Worm (Caenorhabditis elegans) whole organism, midembryonic: ENCODE measurements around the gene ZK1320.7.

ENCODE experiments used
- T22C8.4 ChIP-seq: fragments of 200-800 bp; sonication (Bioruptor generic); IDR thresholded peaks from 2 replicates; pipeline ENCODE4 v1.3.6; 2022; ENCODE audit warnings: missing genetic modification characterization, missing compliant biosample characterization
- cog-1 ChIP-seq: sonication (generic microtip); optimal IDR thresholded peaks from 2 replicates; lab custom pipeline; 2016; ENCODE audit warnings: missing genetic modification characterization, missing compliant biosample characterization
- flt-1 ChIP-seq: fragments of 200-800 bp; sonication (Bioruptor generic); IDR thresholded peaks from 2 replicates; pipeline ENCODE4 v1.3.6; 2022; ENCODE audit warnings: missing genetic modification characterization, missing compliant biosample characterization
- med-1 ChIP-seq: sonication (generic microtip); optimal IDR thresholded peaks from 2 replicates; lab custom pipeline; 2017; ENCODE audit warnings: missing genetic modification characterization, mild to moderate bottlenecking, missing compliant biosample characterization, antibody characterized with exemption, missing genetic modification reagents; ENCODE audit not compliant: insufficient read depth
- tab-1 ChIP-seq: fragments of 200-800 bp; sonication (Bioruptor generic); IDR thresholded peaks from 2 replicates; pipeline ENCODE4 v1.3.6; 2022; ENCODE audit warnings: missing genetic modification characterization, missing compliant biosample characterization
- ztf-23 ChIP-seq: fragments of 200-800 bp; sonication (Bioruptor generic); IDR thresholded peaks from 2 replicates; pipeline ENCODE4 v1.3.6; 2022; ENCODE audit warnings: missing genetic modification reagents, missing genetic modification characterization, missing compliant biosample characterization
- ztf-29 ChIP-seq: fragments of 200-800 bp; sonication (Bioruptor generic); IDR thresholded peaks from 2 replicates; pipeline ENCODE4 v1.3.6; 2022; ENCODE audit warnings: missing genetic modification reagents, missing genetic modification characterization, missing compliant biosample characterization

DNA sequence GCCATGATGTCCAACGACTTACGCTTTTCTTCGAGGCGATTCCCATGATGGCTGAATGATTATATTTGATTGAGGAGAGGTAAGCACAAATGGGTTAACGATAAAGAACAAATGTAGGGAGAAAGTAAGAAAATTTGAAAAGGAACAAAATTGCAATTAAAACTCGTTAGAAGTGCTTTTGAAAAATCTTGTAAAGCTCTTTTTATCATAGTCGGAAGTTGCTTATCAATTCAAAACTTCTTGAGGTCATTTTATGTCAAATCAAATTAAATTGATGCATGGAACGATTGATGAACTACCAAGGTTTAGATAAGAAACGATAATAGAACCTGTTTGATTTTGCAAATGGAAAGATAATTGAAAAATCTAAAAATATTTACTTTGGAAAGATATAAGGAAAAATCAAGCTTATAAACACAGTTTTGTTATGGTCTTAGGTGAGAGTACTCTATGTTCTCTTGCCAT is 37.5 kb downstream of the ZK1320.7 start, which contains the start of gene glt-5:
- TF ChIP-seq T22C8.4 (GFP tag; lab: Robert Waterston, UW) (no peak), ztf-29 (no peak), ztf-23 (GFP tag; lab: Robert Waterston, UW) (no peak), cog-1 (tag; lab: Kevin White, UChicago) (no peak), flt-1 (GFP tag; lab: Robert Waterston, UW) (no peak), med-1 (GFP tag; lab: Kevin White, UChicago) (no peak), tab-1 (GFP tag; lab: Robert Waterston, UW) (no peak)
